Fruit fly (Drosophila melanogaster): ENCODE measurements around the gene CG3386.

CG3386 gene

dm6 chr3L:710345-710822 is 28.1 kb upstream of the CG3386 start, which contains the start of gene CkIIalpha-i3 (continued):
- TF ChIP-seq CG15011 (GFP tag; optimal IDR thresholded peaks at IDR 0.05) (no peak), B-H2 (GFP tag; optimal IDR thresholded peaks at IDR 0.05) (no peak), Hr78 (GFP tag; optimal IDR thresholded peaks at IDR 0.05) (no peak), CG14050 (GFP tag; IDR thresholded peaks at IDR 0.05) (no peak), CG17829 (tag; optimal IDR thresholded peaks at IDR 0.05) (no peak), Sox100B (GFP tag; optimal IDR thresholded peaks at IDR 0.05) (no peak), HHEX (GFP tag; optimal IDR thresholded peaks at IDR 0.05) (no peak), ken (GFP tag; IDR thresholded peaks at IDR 0.05) (no peak), zen2 (GFP tag; IDR thresholded peaks at IDR 0.05; ENCODE audit: partially characterized antibody) (no peak), kay (GFP tag; optimal IDR thresholded peaks at IDR 0.05) (no peak), CG13775 (GFP tag; optimal IDR thresholded peaks at IDR 0.05) (no peak), br (optimal IDR thresholded peaks at IDR 0.05) (no peak), disco-r (GFP tag; optimal IDR thresholded peaks at IDR 0.05) (no peak), Dip3 (GFP tag; optimal IDR thresholded peaks at IDR 0.05) (no peak), CG5245 (GFP tag; optimal IDR thresholded peaks at IDR 0.05) (no peak), ems (GFP tag; optimal IDR thresholded peaks at IDR 0.05) (no peak), Scr (GFP tag; IDR thresholded peaks at IDR 0.05; ENCODE audit: partially characterized antibody) (no peak), CG10366 (GFP tag; IDR thresholded peaks at IDR 0.05) (no peak), CG7372 (GFP tag; IDR thresholded peaks at IDR 0.05) (no peak), CrebB (tag; optimal IDR thresholded peaks at IDR 0.05) (no peak), CG6854 (GFP tag; optimal IDR thresholded peaks at IDR 0.05) (no peak), h (optimal IDR thresholded peaks at IDR 0.05) (no peak), lbe (GFP tag; optimal IDR thresholded peaks at IDR 0.05) (no peak), CG11456 (GFP tag; IDR thresholded peaks at IDR 0.05) (no peak), ac (GFP tag; optimal IDR thresholded peaks at IDR 0.05) (no peak), CTCF (GFP tag; optimal IDR thresholded peaks at IDR 0.05) (peak; percentile 76), CG4854 (GFP tag; optimal IDR thresholded peaks at IDR 0.05) (no peak), nom (GFP tag; optimal IDR thresholded peaks at IDR 0.05) (no peak), CG8944 (GFP tag; optimal IDR thresholded peaks at IDR 0.05) (no peak), CG8281 (tag; optimal IDR thresholded peaks at IDR 0.05) (peak; percentile 1), CG32767 (GFP tag; IDR thresholded peaks at IDR 0.05) (no peak), Poxn (GFP tag; IDR thresholded peaks at IDR 0.05) (no peak), CG10431 (GFP tag; optimal IDR thresholded peaks at IDR 0.05) (no peak), CG2120 (GFP tag; optimal IDR thresholded peaks at IDR 0.05) (peak; percentile 1), Vsx1 (GFP tag; optimal IDR thresholded peaks at IDR 0.05) (no peak), nerfin-2 (GFP tag; IDR thresholded peaks at IDR 0.05; ENCODE audit: partially characterized antibody) (no peak), crp (GFP tag; optimal IDR thresholded peaks at IDR 0.05) (no peak), schlank (tag; optimal IDR thresholded peaks at IDR 0.05) (no peak), Hmr (GFP tag; optimal IDR thresholded peaks at IDR 0.05) (peak; percentile 54), sd (tag; optimal IDR thresholded peaks at IDR 0.05) (peak; percentile 50), tgo (GFP tag; IDR thresholded peaks at IDR 0.05) (no peak), phol (tag; optimal IDR thresholded peaks at IDR 0.05) (peak; percentile 26), Fer2 (tag; optimal IDR thresholded peaks at IDR 0.05) (no peak), onecut (GFP tag; IDR thresholded peaks at IDR 0.05) (no peak), gfzf (GFP tag; optimal IDR thresholded peaks at IDR 0.05) (peak; percentile 34), Hmx (GFP tag; optimal IDR thresholded peaks at IDR 0.05) (no peak), CG18262 (tag; optimal IDR thresholded peaks at IDR 0.05) (no peak), insv (GFP tag; optimal IDR thresholded peaks at IDR 0.05) (peak; percentile 60 to 98), CG2116 (GFP tag; optimal IDR thresholded peaks at IDR 0.05) (peak; percentile 97), klu (GFP tag; IDR thresholded peaks at IDR 0.05) (no peak), HmgD (GFP tag; optimal IDR thresholded peaks at IDR 0.05) (no peak), kah (GFP tag; optimal IDR thresholded peaks at IDR 0.05) (no peak)
